Fruit fly (Drosophila melanogaster) whole organism: ENCODE data around the gene CG1910.
A peak's percentile ranks its signal among the peaks of the same experiment; 100 is the strongest.

Source experiments
- CG8478 ChIP-seq: fragments of >200 bp; optimal IDR thresholded peaks from 2 replicates; lab custom pipeline; 2018; ENCODE audit warnings: inconsistent platforms
- Dll ChIP-seq: fragments of >200 bp; optimal IDR thresholded peaks from 2 replicates; lab custom pipeline; 2017
- EcR ChIP-seq, 2 experiments: fragments of >200 bp; optimal IDR thresholded peaks; 2 replicates each; lab custom pipeline; 2017; ENCODE audit warnings: missing biosample characterization in 2 of 2, missing genetic modification characterization in 2 of 2, missing genetic modification reagents in 2 of 2
- pan ChIP-seq: fragments of >200 bp; optimal IDR thresholded peaks from 2 replicates; lab custom pipeline; 2017
- psq ChIP-seq: fragments of >200 bp; optimal IDR thresholded peaks from 2 replicates; lab custom pipeline; 2017
- usp ChIP-seq: fragments of >200 bp; optimal IDR thresholded peaks from 2 replicates; lab custom pipeline; 2017; ENCODE audit warnings: missing biosample characterization, missing genetic modification characterization, mixed read lengths

CG1910 gene

DNA sequence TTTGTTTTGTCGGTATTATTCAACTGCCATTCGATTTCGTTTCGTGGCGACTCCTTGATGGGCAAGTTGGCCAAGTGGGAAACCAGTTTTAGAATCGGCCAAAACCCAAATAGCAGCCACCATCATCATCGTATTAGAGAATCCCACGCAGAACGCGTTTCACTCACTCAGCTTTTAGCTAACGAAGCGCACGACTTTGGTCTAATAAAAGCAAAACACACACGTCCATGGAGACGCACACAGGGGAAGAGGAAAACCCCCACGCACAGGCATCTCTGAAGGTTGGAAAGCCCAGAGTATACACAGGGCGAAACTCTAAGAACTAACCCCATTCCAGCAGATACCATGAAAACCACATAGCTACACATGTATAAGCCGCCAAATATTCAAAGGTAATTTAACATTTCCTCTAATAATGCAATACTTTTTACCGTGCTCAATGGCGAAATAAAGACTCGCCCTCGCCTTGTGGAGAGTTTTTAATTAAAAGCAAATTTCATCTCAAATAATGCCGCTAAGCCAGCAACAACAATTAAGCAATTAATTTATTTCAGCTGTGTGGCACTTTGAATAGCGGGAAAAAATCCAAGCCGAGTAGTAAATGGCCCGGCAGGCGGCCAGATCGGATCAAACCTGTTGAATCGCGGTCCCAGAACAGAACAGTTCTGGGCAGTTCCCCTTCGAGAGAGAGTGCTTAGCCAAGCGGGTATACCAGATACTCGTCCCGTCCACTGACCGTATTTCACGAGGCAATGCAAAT, 36.0 kb upstream of the CG1910 start:
- TF ChIP-seq usp (no peak), pan (lab: Kevin White, UChicago) (no peak), EcR (GFP tag; optimal IDR thresholded peaks at IDR 0.05; lab: Kevin White, UChicago) (no peak), psq (lab: Kevin White, UChicago) (no peak), CG8478 (lab: Kevin White, UChicago) (no peak), Dll (lab: Kevin White, UChicago) (no peak)

DNA sequence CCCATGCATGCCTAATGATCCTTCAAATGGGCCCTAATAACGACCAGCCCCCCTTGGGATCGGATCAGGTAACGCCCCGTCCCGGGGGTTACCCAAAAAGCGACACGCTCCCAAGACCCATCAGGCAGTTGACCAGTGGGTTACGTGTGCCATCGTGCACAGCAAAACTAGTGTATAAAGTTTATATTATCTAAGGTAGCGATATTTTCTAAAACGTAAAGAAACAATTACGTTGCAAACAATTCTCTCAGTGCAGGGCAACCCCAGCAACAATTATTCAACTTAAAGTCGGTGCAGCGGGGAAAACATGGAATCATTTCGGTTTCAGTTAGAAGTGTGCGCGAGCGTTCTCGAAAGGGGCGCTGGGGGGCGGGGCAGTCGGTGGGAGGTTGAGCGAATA, 34.9 kb upstream of the CG1910 start:
- TF ChIP-seq psq (lab: Kevin White, UChicago) (no peak), Dll (lab: Kevin White, UChicago) (no peak), pan (lab: Kevin White, UChicago) (no peak), EcR (GFP tag; optimal IDR thresholded peaks at IDR 0.05; lab: Kevin White, UChicago) (no peak), usp (no peak), CG8478 (lab: Kevin White, UChicago) (no peak)

- TF ChIP-seq Dll (lab: Kevin White, UChicago) (peak; percentile 100), usp (no peak), EcR (GFP tag; optimal IDR thresholded peaks at IDR 0.05; lab: Kevin White, UChicago) (peak in 1 of 2 experiments; percentile 19), CG8478 (lab: Kevin White, UChicago) (no peak), psq (lab: Kevin White, UChicago) (no peak), pan (lab: Kevin White, UChicago) (no peak)
Observed at dm6 chr3R:31713306-31714123, 33.9 kb upstream of the CG1910 start, which contains the start of gene ttk. TSS of gene ttk (plus strand) at chr3R:31713867.

- no peak for TF ChIP-seq psq (lab: Kevin White, UChicago)
- no peak for TF ChIP-seq usp
- TF ChIP-seq CG8478 (lab: Kevin White, UChicago) = no peak
- no peak for TF ChIP-seq pan (lab: Kevin White, UChicago)
- no peak for TF ChIP-seq EcR (GFP tag; optimal IDR thresholded peaks at IDR 0.05; lab: Kevin White, UChicago)
- no peak for TF ChIP-seq Dll (lab: Kevin White, UChicago)
Observed at dm6 chr3R:31714876-31715712, 32.3 kb upstream of the CG1910 start.

dm6 chr3R:31715713-31716024, 31.8 kb upstream of the CG1910 start:
- TF ChIP-seq usp (no peak), EcR (GFP tag; optimal IDR thresholded peaks at IDR 0.05; lab: Kevin White, UChicago) (no peak), Dll (lab: Kevin White, UChicago) (no peak), psq (lab: Kevin White, UChicago) (no peak), pan (lab: Kevin White, UChicago) (no peak), CG8478 (lab: Kevin White, UChicago) (no peak)

- TF ChIP-seq pan (lab: Kevin White, UChicago) (no peak), CG8478 (lab: Kevin White, UChicago) (no peak), Dll (lab: Kevin White, UChicago) (no peak), EcR (GFP tag; optimal IDR thresholded peaks at IDR 0.05; lab: Kevin White, UChicago) (no peak), usp (no peak), psq (lab: Kevin White, UChicago) (no peak)
Observed at dm6 chr3R:31716265-31716664, 31.2 kb upstream of the CG1910 start.

DNA sequence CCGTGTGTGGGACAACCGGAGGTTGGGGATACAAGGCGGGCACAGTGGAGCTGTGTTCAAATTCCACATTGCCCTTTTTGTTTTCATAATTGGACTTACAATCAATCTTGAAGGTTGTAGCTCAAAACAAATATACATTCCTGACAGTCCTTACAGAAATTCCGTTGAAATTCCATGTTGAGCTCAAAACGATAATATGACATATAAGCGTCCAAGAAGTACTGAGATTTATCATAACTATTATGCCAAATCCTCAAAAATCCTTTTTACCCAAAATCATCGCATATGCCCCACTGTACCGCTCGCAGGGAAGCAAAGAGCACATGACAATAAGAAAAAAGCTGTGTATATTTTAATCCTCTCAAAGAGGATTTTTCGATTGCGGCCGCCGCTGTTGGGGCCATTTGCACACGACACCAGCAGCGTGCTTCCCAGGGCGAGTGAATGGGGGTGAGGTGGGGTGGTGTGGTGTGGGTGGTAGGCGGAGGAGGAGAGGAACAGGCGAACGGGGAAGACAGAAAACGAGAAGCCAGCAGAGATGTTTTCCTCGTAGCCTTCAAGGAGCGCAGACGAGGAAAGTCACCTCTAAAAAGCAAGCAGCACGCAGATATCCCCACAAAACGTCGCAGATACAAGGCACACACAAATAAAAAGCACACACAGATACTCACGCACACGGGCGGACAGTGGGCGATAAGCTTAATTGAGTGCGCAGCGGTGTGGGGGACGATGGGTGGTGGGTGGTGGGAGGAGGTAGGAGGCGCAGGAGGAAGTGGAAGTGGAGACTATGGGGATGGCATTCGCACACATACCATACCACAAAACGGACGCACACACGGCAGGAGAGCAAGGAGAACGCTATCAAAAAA, 29.9 kb upstream of the CG1910 start:
- TF ChIP-seq CG8478 (lab: Kevin White, UChicago) = no peak
- TF ChIP-seq pan (lab: Kevin White, UChicago) = no peak
- no peak for TF ChIP-seq psq (lab: Kevin White, UChicago)
- no peak for TF ChIP-seq usp
- TF ChIP-seq Dll (lab: Kevin White, UChicago) = no peak
- no peak for TF ChIP-seq EcR (GFP tag; optimal IDR thresholded peaks at IDR 0.05; lab: Kevin White, UChicago)

DNA sequence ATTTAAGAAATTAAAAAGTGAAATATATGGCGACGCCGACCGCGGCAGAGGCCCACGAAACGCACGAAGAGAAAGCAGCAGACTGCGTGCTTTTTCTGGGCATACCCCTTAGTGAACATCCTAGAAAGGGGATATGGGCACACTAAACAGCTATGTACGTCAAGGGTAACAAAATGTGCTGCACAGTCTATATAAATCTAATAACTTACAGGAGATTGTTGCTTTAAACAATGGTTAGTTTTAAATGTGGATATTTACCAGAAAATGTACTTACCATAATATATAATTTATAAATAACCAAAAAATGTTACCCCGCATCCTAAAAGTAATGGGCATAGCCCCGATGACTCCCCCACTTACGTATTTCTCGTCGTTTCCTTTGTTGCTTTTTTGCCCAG, 29.3 kb upstream of the CG1910 start:
- TF ChIP-seq pan (lab: Kevin White, UChicago) (peak; percentile 82), usp (no peak)

- TF ChIP-seq EcR (GFP tag; optimal IDR thresholded peaks at IDR 0.05; lab: Kevin White, UChicago) = no peak
- no peak for TF ChIP-seq usp
- TF ChIP-seq pan (lab: Kevin White, UChicago) = no peak
- TF ChIP-seq psq (lab: Kevin White, UChicago) = no peak
- no peak for TF ChIP-seq Dll (lab: Kevin White, UChicago)
- TF ChIP-seq CG8478 (lab: Kevin White, UChicago) = no peak
Observed at dm6 chr3R:31718967-31719366, 28.5 kb upstream of the CG1910 start.

dm6 chr3R:31719497-31719896, 27.9 kb upstream of the CG1910 start:
- no peak for TF ChIP-seq psq (lab: Kevin White, UChicago)
- TF ChIP-seq usp = no peak
- no peak for TF ChIP-seq EcR (GFP tag; optimal IDR thresholded peaks at IDR 0.05; lab: Kevin White, UChicago)
- TF ChIP-seq Dll (lab: Kevin White, UChicago) = no peak
- no peak for TF ChIP-seq CG8478 (lab: Kevin White, UChicago)
- TF ChIP-seq pan (lab: Kevin White, UChicago) = no peak
